Fruit fly (Drosophila melanogaster) whole organism, prepupa: ENCODE data around the gene CG32260.

ENCODE experiments used
- CG3919 ChIP-seq: fragments of 200-800 bp; sonication (Bioruptor generic); optimal IDR thresholded peaks from 3 replicates; lab custom pipeline; 2016; ENCODE audit warnings: missing biosample characterization, missing genetic modification characterization
- Eip75B ChIP-seq: fragments of 200-800 bp; sonication (Bioruptor generic); optimal IDR thresholded peaks from 3 replicates; lab custom pipeline; 2016; ENCODE audit warnings: missing biosample characterization, missing genetic modification characterization
- Hr4 ChIP-seq: fragments of 200-800 bp; sonication (Bioruptor generic); optimal IDR thresholded peaks from 3 replicates; lab custom pipeline; 2016; ENCODE audit warnings: missing biosample characterization, missing genetic modification characterization

DNA sequence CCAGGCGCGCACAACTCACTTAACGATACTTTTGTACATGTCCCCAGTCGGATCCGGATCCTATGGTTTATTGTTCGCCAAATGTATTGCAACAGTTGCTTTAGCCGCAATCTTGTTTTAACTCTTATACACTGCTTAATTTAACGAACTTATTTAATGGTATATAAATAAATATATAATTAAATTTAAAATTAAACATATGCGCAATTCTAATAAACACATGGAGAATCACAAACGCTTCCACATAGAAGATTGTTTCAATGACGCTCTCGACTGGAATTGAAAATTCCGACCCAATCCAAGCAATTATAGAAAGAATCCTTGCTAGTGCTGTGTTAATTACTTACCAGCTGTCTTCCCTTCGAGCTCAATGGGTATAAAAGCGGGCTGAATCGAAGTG, 997 bp upstream of the CG32260 start, which contains the start of gene Akh:
- no peak for TF ChIP-seq Eip75B (GFP tag; lab: Kevin White, UChicago)
- no peak for TF ChIP-seq CG3919 (GFP tag; lab: Kevin White, UChicago)
- TF ChIP-seq Hr4: no peak
